Worm (Caenorhabditis elegans) whole organism, L1 larva: Measurements from ENCODE around the gene C46F11.4.
"Not testable (repeated sequence)": the region's sequence is repeated elsewhere in the genome, so short reads cannot be mapped to it uniquely, and the experiment has no call there.

Experiments
- ceh-8 ChIP-seq: fragments of 200-800 bp; sonication (Bioruptor generic); optimal IDR thresholded peaks from 2 replicates; lab custom pipeline; 2018; ENCODE audit warnings: mild to moderate bottlenecking, missing genetic modification characterization, moderate library complexity, missing compliant biosample characterization
- ceh-82 ChIP-seq, 3 experiments: fragments of 150-350 bp in 1 of 3; sonication (generic microtip) in 2 of 3; optimal IDR thresholded peaks; 2 replicates each; lab custom pipeline; 2014 to 2017; ENCODE audit warnings: missing biosample characterization in 3 of 3, missing genetic modification characterization in 3 of 3
- ceh-88 ChIP-seq: fragments of 200-800 bp; sonication (Bioruptor generic); IDR thresholded peaks from 2 replicates; pipeline ENCODE4 v1.3.6; 2022; ENCODE audit warnings: missing genetic modification characterization, missing compliant biosample characterization
- dpl-1 ChIP-seq, 3 experiments: fragments of 150-350 bp in 2 of 3; sonication (generic microtip) in 1 of 3; optimal IDR thresholded peaks; 2 replicates each; lab custom pipeline; 2014 to 2017; ENCODE audit warnings: missing biosample characterization in 3 of 3, missing genetic modification characterization in 3 of 3, missing genetic modification reagents in 3 of 3
- dsc-1 ChIP-seq: sonication (generic microtip); optimal IDR thresholded peaks from 2 replicates; lab custom pipeline; 2016; ENCODE audit warnings: mild to moderate bottlenecking, missing genetic modification characterization, missing compliant biosample characterization
- efl-1 ChIP-seq, 4 experiments: fragments of 150-350 bp; optimal IDR thresholded peaks in 3 of 4; peaks in 1 of 4; 1 replicate in 1 of 4; 2 replicates in 3 of 4; lab custom pipeline; 2014; ENCODE audit warnings: missing biosample characterization in 2 of 4, missing genetic modification characterization in 2 of 4, missing genetic modification reagents in 2 of 4
- egl-13 ChIP-seq: sonication (generic microtip); optimal IDR thresholded peaks from 2 replicates; lab custom pipeline; 2016; ENCODE audit warnings: missing genotype, missing genetic modification reagents, missing genetic modification characterization, missing compliant biosample characterization
- grh-1 ChIP-seq: fragments of 200-800 bp; sonication (Bioruptor generic); IDR thresholded peaks from 2 replicates; pipeline ENCODE4 v1.3.6; 2022; ENCODE audit warnings: missing genetic modification reagents, missing genetic modification characterization, missing compliant biosample characterization
- isw-1 ChIP-seq: fragments of 200-800 bp; sonication (Bioruptor generic); IDR thresholded peaks from 2 replicates; pipeline ENCODE4 v1.3.6; 2022; ENCODE audit warnings: missing genetic modification characterization, missing compliant biosample characterization
- lin-13 ChIP-seq: fragments of 150-350 bp; optimal IDR thresholded peaks from 2 replicates; lab custom pipeline; 2014; ENCODE audit warnings: missing biosample characterization, missing genetic modification reagents, missing genetic modification characterization
- lin-14 ChIP-seq: fragments of 200-800 bp; sonication (Bioruptor generic); optimal IDR thresholded peaks from 2 replicates; lab custom pipeline; 2018; ENCODE audit warnings: mild to moderate bottlenecking, missing genetic modification characterization, moderate library complexity, missing compliant biosample characterization
- lir-3 ChIP-seq: sonication (generic microtip); optimal IDR thresholded peaks from 2 replicates; lab custom pipeline; 2016; ENCODE audit warnings: mild to moderate bottlenecking, missing genetic modification characterization, moderate library complexity, missing compliant biosample characterization; ENCODE audit not compliant: poor library complexity
- mab-9 ChIP-seq: fragments of 200-800 bp; sonication (Bioruptor generic); IDR thresholded peaks from 2 replicates; pipeline ENCODE4 v1.3.6; 2022; ENCODE audit warnings: missing genetic modification reagents, missing genetic modification characterization, missing compliant biosample characterization
- nhr-19 ChIP-seq: fragments of 200-800 bp; sonication (Bioruptor generic); conservative IDR thresholded peaks from 2 replicates; pipeline ENCODE4 v1.3.6; 2022; ENCODE audit warnings: missing genetic modification characterization, missing compliant biosample characterization
- nhr-20 ChIP-seq: sonication (generic microtip); optimal IDR thresholded peaks from 2 replicates; lab custom pipeline; 2016; ENCODE audit warnings: mild to moderate bottlenecking, missing genetic modification characterization, missing compliant biosample characterization
- nhr-47 ChIP-seq: sonication (generic microtip); optimal IDR thresholded peaks from 2 replicates; lab custom pipeline; 2016; ENCODE audit warnings: mild to moderate bottlenecking, missing genetic modification characterization, moderate library complexity, missing compliant biosample characterization
- nhr-71 ChIP-seq: sonication (generic microtip); optimal IDR thresholded peaks from 2 replicates; lab custom pipeline; 2016; ENCODE audit warnings: mild to moderate bottlenecking, missing genetic modification characterization, moderate library complexity, missing compliant biosample characterization
- nhr-84 ChIP-seq: sonication (generic microtip); optimal IDR thresholded peaks from 2 replicates; lab custom pipeline; 2017; ENCODE audit warnings: missing biosample characterization, missing genetic modification characterization
- nhr-85 ChIP-seq: sonication (generic microtip); peaks from one replicate; lab custom pipeline; 2016; ENCODE audit warnings: missing genetic modification characterization, inconsistent platforms, missing compliant biosample characterization
- nhr-90 ChIP-seq: sonication (generic microtip); optimal IDR thresholded peaks from 2 replicates; lab custom pipeline; 2016; ENCODE audit warnings: mild to moderate bottlenecking, missing genetic modification characterization, missing compliant biosample characterization; ENCODE audit not compliant: poor library complexity
- rnt-1 ChIP-seq: sonication (generic microtip); optimal IDR thresholded peaks from 2 replicates; lab custom pipeline; 2016; ENCODE audit warnings: mild to moderate bottlenecking, missing genetic modification characterization, moderate library complexity, missing compliant biosample characterization
- snpc-4 ChIP-seq: fragments of 150-350 bp; optimal IDR thresholded peaks from 2 replicates; lab custom pipeline; 2014; ENCODE audit warnings: missing biosample characterization, missing genetic modification characterization
- snu-23 ChIP-seq: sonication (generic microtip); optimal IDR thresholded peaks from 2 replicates; lab custom pipeline; 2016; ENCODE audit warnings: missing genetic modification characterization, missing compliant biosample characterization
- sox-4 ChIP-seq: sonication (generic microtip); optimal IDR thresholded peaks from 2 replicates; lab custom pipeline; 2016; ENCODE audit warnings: missing genetic modification characterization, missing compliant biosample characterization
- sup-37 ChIP-seq: fragments of 200-800 bp; sonication (Bioruptor generic); optimal IDR thresholded peaks from 2 replicates; lab custom pipeline; 2018; ENCODE audit warnings: mild to moderate bottlenecking, missing genetic modification characterization, missing compliant biosample characterization
- swsn-7 ChIP-seq: sonication (generic microtip); optimal IDR thresholded peaks from 2 replicates; lab custom pipeline; 2016; ENCODE audit warnings: missing genetic modification characterization, missing compliant biosample characterization
- tbx-2 ChIP-seq: sonication (generic microtip); optimal IDR thresholded peaks from 2 replicates; lab custom pipeline; 2016; ENCODE audit warnings: missing genetic modification characterization, missing compliant biosample characterization
- unc-62 ChIP-seq: fragments of 150-350 bp; optimal IDR thresholded peaks from 2 replicates; lab custom pipeline; 2014; ENCODE audit warnings: missing biosample characterization, missing genetic modification reagents, missing genetic modification characterization
- unc-86 ChIP-seq: sonication (generic microtip); optimal IDR thresholded peaks from 2 replicates; lab custom pipeline; 2016; ENCODE audit warnings: missing genetic modification characterization, missing compliant biosample characterization
- unc-98 ChIP-seq: fragments of 200-800 bp; sonication (Bioruptor generic); IDR thresholded peaks from 2 replicates; pipeline ENCODE4 v1.3.6; 2022; ENCODE audit warnings: missing genetic modification characterization, missing compliant biosample characterization
- vab-15 ChIP-seq: sonication (generic microtip); optimal IDR thresholded peaks from 2 replicates; lab custom pipeline; 2017; ENCODE audit warnings: missing genotype, mild to moderate bottlenecking, missing genetic modification characterization, missing compliant biosample characterization
- xbp-1 ChIP-seq: sonication (generic microtip); optimal IDR thresholded peaks from 2 replicates; lab custom pipeline; 2016; ENCODE audit warnings: missing genetic modification characterization, missing compliant biosample characterization
- zag-1 ChIP-seq: fragments of 150-350 bp; optimal IDR thresholded peaks from 2 replicates; lab custom pipeline; 2014; ENCODE audit warnings: missing biosample characterization, missing genetic modification characterization

C46F11.4 gene

ce11 chrIII:3699275-3699674 is 35.2 kb upstream of the C46F11.4 start, which contains the start of gene cyn-9:
Gene cyn-9 (minus strand): TSS chrIII:3699640.
- TF ChIP-seq rnt-1 (tag; lab: Kevin White, UChicago) (no peak), lin-13 (GFP tag; lab: Kevin White, UChicago) (no peak), zag-1 (tag; lab: Kevin White, UChicago) (no peak), nhr-20 (tag; lab: Kevin White, UChicago) (no peak), nhr-90 (tag; lab: Kevin White, UChicago) (no peak), snpc-4 (tag; lab: Kevin White, UChicago) (no peak), nhr-84 (tag; lab: Kevin White, UChicago) (no peak), egl-13 (tag; lab: Kevin White, UChicago) (no peak), sup-37 (GFP tag; lab: Kevin White, UChicago) (no peak)
- TF ChIP-seq, all 84 proteins: peak for 0

ce11 chrIII:3698366-3698765 is 34.3 kb upstream of the C46F11.4 start:
- TF ChIP-seq ceh-8 (GFP tag; lab: Kevin White, UChicago) (no peak), unc-62 (GFP tag; lab: Kevin White, UChicago) (no peak), efl-1 (optimal IDR thresholded peaks at IDR 0.05; lab: Kevin White, UChicago) (no peak), efl-1 (GFP tag; optimal IDR thresholded peaks at IDR 0.05 in 1 of 2; lab: Kevin White, UChicago) (no peak), vab-15 (tag; lab: Kevin White, UChicago) (no peak)

- TF ChIP-seq nhr-19 (GFP tag; lab: Robert Waterston, UW): peak; percentile 46
- not testable (repeated sequence) for TF ChIP-seq efl-1 (optimal IDR thresholded peaks at IDR 0.05; lab: Kevin White, UChicago)
- TF ChIP-seq efl-1 (GFP tag; optimal IDR thresholded peaks at IDR 0.05 in 1 of 2; lab: Kevin White, UChicago): peak in 1 of 2 experiments; percentile 57
- 0 out of 2 replicates have a peak, but pooled peaks have one; percentile 4 for TF ChIP-seq isw-1 (GFP tag; lab: Robert Waterston, UW)
Measured at ce11 chrIII:3697181-3697580, 33.1 kb upstream of the C46F11.4 start.

- peak; percentile 71 for TF ChIP-seq nhr-85
- peak in 1 of 3 experiments; percentile 16 for TF ChIP-seq ceh-82 (tag; optimal IDR thresholded peaks at IDR 0.05; lab: Kevin White, UChicago)
- TF ChIP-seq ceh-88: 0 out of 2 replicates have a peak, but pooled peaks have one; percentile 24
- TF ChIP-seq nhr-71 (tag; lab: Kevin White, UChicago): peak; percentile 55
- TF ChIP-seq isw-1 (GFP tag; lab: Robert Waterston, UW): peak; percentile 65
- TF ChIP-seq lir-3: peak; percentile 34
- peak; percentile 26 for TF ChIP-seq tbx-2 (tag; lab: Kevin White, UChicago)
- peak; percentile 51 for TF ChIP-seq lin-14
- peak; percentile 6 for TF ChIP-seq xbp-1 (tag; lab: Kevin White, UChicago)
- peak; percentile 64 for TF ChIP-seq nhr-47
- peak; percentile 45 for TF ChIP-seq rnt-1 (tag; lab: Kevin White, UChicago)
- peak; percentile 37 for TF ChIP-seq snu-23 (GFP tag; lab: Kevin White, UChicago)
- TF ChIP-seq nhr-19 (GFP tag; lab: Robert Waterston, UW): peak; percentile 80
- peak; percentile 28 for TF ChIP-seq dsc-1 (tag; lab: Kevin White, UChicago)
- TF ChIP-seq mab-9 (GFP tag; lab: Robert Waterston, UW): peak; percentile 77
- peak; percentile 27 for TF ChIP-seq sox-4 (tag; lab: Kevin White, UChicago)
- TF ChIP-seq nhr-20 (tag; lab: Kevin White, UChicago): peak; percentile 24
- peak; percentile 77 for TF ChIP-seq grh-1
- peak; percentile 16 for TF ChIP-seq nhr-90 (tag; lab: Kevin White, UChicago)
- TF ChIP-seq swsn-7 (tag; lab: Kevin White, UChicago): peak; percentile 47
- peak; percentile 42 to 55 for TF ChIP-seq efl-1 (optimal IDR thresholded peaks at IDR 0.05; lab: Kevin White, UChicago)
- TF ChIP-seq efl-1 (GFP tag; optimal IDR thresholded peaks at IDR 0.05 in 1 of 2; lab: Kevin White, UChicago): peak; percentile 4 to 87
- TF ChIP-seq unc-98 (GFP tag; lab: Robert Waterston, UW): peak; percentile 9; the same call in 1 of the 2 replicates
- peak in 1 of 3 experiments; percentile 7 for TF ChIP-seq dpl-1 (GFP tag; optimal IDR thresholded peaks at IDR 0.05; lab: Kevin White, UChicago)
- peak; percentile 31 for TF ChIP-seq unc-86
Measured at ce11 chrIII:3695398-3695797, 31.3 kb upstream of the C46F11.4 start.
